Worm (Caenorhabditis elegans) whole organism, L2 larva: ENCODE measurements around the gene sri-34.

Experiments
- F13H6.1 ChIP-seq: sonication (generic microtip); optimal IDR thresholded peaks from 2 replicates; lab custom pipeline; 2016; ENCODE audit warnings: missing genetic modification characterization, missing compliant biosample characterization
- Y55F3AM.14 ChIP-seq: fragments of 200-800 bp; sonication (Bioruptor generic); optimal IDR thresholded peaks from 2 replicates; lab custom pipeline; 2018; ENCODE audit warnings: mild to moderate bottlenecking, missing genetic modification characterization, missing compliant biosample characterization
- ZK546.5 ChIP-seq: sonication (generic microtip); optimal IDR thresholded peaks from 2 replicates; lab custom pipeline; 2017; ENCODE audit warnings: missing biosample characterization, missing genetic modification characterization
- alr-1 ChIP-seq: fragments of 150-350 bp; optimal IDR thresholded peaks from 2 replicates; lab custom pipeline; 2014; ENCODE audit warnings: missing biosample characterization, missing genetic modification characterization
- blmp-1 ChIP-seq: sonication (generic microtip); optimal IDR thresholded peaks from 2 replicates; lab custom pipeline; 2017; ENCODE audit warnings: missing genetic modification characterization, mild to moderate bottlenecking, missing compliant biosample characterization, antibody characterized with exemption, moderate library complexity; ENCODE audit not compliant: insufficient read depth
- ceh-16 ChIP-seq: fragments of 150-350 bp; optimal IDR thresholded peaks from 2 replicates; lab custom pipeline; 2014; ENCODE audit warnings: missing biosample characterization, missing genetic modification characterization
- ceh-82 ChIP-seq: fragments of 150-350 bp; optimal IDR thresholded peaks from 2 replicates; lab custom pipeline; 2014; ENCODE audit warnings: missing biosample characterization, missing genetic modification characterization
- egl-27 ChIP-seq: sonication (generic microtip); optimal IDR thresholded peaks from 3 replicates; lab custom pipeline; 2017; ENCODE audit warnings: missing biosample characterization, missing genetic modification reagents, missing genetic modification characterization
- elt-1 ChIP-seq: fragments of 150-350 bp; optimal IDR thresholded peaks from 2 replicates; lab custom pipeline; 2014; ENCODE audit warnings: missing biosample characterization, missing genetic modification characterization
- elt-3 ChIP-seq: sonication (generic microtip); optimal IDR thresholded peaks from 2 replicates; lab custom pipeline; 2017; ENCODE audit warnings: missing biosample characterization, missing genetic modification characterization
- fos-1 ChIP-seq: fragments of 150-350 bp; optimal IDR thresholded peaks from 2 replicates; lab custom pipeline; 2014; ENCODE audit warnings: missing biosample characterization, missing genetic modification characterization
- gmeb-1 ChIP-seq: fragments of 150-350 bp; optimal IDR thresholded peaks from 2 replicates; lab custom pipeline; 2014; ENCODE audit warnings: missing biosample characterization, missing genetic modification characterization
- lin-11 ChIP-seq: fragments of 150-350 bp; sonication (generic microtip); optimal IDR thresholded peaks from 2 replicates; lab custom pipeline; 2014; ENCODE audit warnings: missing biosample characterization, missing genetic modification characterization, inconsistent platforms, mixed read lengths
- lin-13 ChIP-seq: fragments of 150-350 bp; optimal IDR thresholded peaks from 2 replicates; lab custom pipeline; 2014; ENCODE audit warnings: missing biosample characterization, missing genetic modification reagents, missing genetic modification characterization
- lin-39 ChIP-seq: fragments of 150-350 bp; optimal IDR thresholded peaks from 2 replicates; lab custom pipeline; 2014; ENCODE audit warnings: missing biosample characterization, missing genetic modification reagents, missing genetic modification characterization
- lsy-2 ChIP-seq, 2 experiments: fragments of 150-350 bp in 1 of 2; sonication (generic microtip) in 1 of 2; optimal IDR thresholded peaks; 2 replicates each; lab custom pipeline; 2014 to 2017; ENCODE audit warnings: missing biosample characterization in 2 of 2, missing genetic modification characterization in 2 of 2
- mab-5 ChIP-seq: fragments of 150-350 bp; optimal IDR thresholded peaks from 2 replicates; lab custom pipeline; 2014; ENCODE audit warnings: missing biosample characterization, missing genetic modification characterization
- mbf-1 ChIP-seq: sonication (generic microtip); optimal IDR thresholded peaks from 2 replicates; lab custom pipeline; 2017; ENCODE audit warnings: missing biosample characterization, missing genetic modification characterization
- nhr-10 ChIP-seq: sonication (generic microtip); optimal IDR thresholded peaks from 2 replicates; lab custom pipeline; 2017; ENCODE audit warnings: missing biosample characterization, missing genetic modification characterization
- nhr-11 ChIP-seq: fragments of 150-350 bp; optimal IDR thresholded peaks from 2 replicates; lab custom pipeline; 2014; ENCODE audit warnings: missing biosample characterization, missing genetic modification characterization
- nhr-12 ChIP-seq: fragments of 150-350 bp; optimal IDR thresholded peaks from 2 replicates; lab custom pipeline; 2014; ENCODE audit warnings: missing biosample characterization, missing genetic modification characterization
- nhr-129 ChIP-seq: fragments of 150-350 bp; optimal IDR thresholded peaks from 2 replicates; lab custom pipeline; 2014; ENCODE audit warnings: missing biosample characterization, missing genetic modification characterization
- nhr-23 ChIP-seq: fragments of 150-350 bp; optimal IDR thresholded peaks from 2 replicates; lab custom pipeline; 2014; ENCODE audit warnings: missing biosample characterization, missing genetic modification reagents, missing genetic modification characterization
- nhr-237 ChIP-seq: fragments of 150-350 bp; optimal IDR thresholded peaks from 2 replicates; lab custom pipeline; 2014; ENCODE audit warnings: missing biosample characterization, missing genetic modification characterization
- nhr-25 ChIP-seq: fragments of 150-350 bp; sonication (generic microtip); optimal IDR thresholded peaks from 3 replicates; lab custom pipeline; 2014; ENCODE audit warnings: missing biosample characterization, missing genetic modification characterization
- nhr-77 ChIP-seq: fragments of 150-350 bp; optimal IDR thresholded peaks from 2 replicates; lab custom pipeline; 2014; ENCODE audit warnings: missing biosample characterization, missing genetic modification characterization
- peb-1 ChIP-seq: fragments of 150-350 bp; optimal IDR thresholded peaks from 2 replicates; lab custom pipeline; 2014; ENCODE audit warnings: missing biosample characterization, missing genetic modification characterization
- skn-1 ChIP-seq: sonication (generic microtip); optimal IDR thresholded peaks from 2 replicates; lab custom pipeline; 2017; ENCODE audit warnings: missing biosample characterization, missing genetic modification characterization
- sma-9 ChIP-seq, 2 experiments: fragments of 150-350 bp in 1 of 2; sonication (generic microtip) in 1 of 2; optimal IDR thresholded peaks; 2 replicates each; lab custom pipeline; 2014 to 2016; ENCODE audit warnings: missing genetic modification characterization in 2 of 2, mild to moderate bottlenecking in 1 of 2, missing biosample characterization in 1 of 2, missing compliant biosample characterization in 1 of 2, missing genetic modification reagents in 1 of 2, moderate library complexity in 1 of 2
- unc-39 ChIP-seq: fragments of 150-350 bp; optimal IDR thresholded peaks from 2 replicates; lab custom pipeline; 2014; ENCODE audit warnings: missing biosample characterization, missing genetic modification characterization
- unc-55 ChIP-seq: fragments of 150-350 bp; sonication (generic microtip); optimal IDR thresholded peaks from 3 replicates; lab custom pipeline; 2014; ENCODE audit warnings: missing biosample characterization, missing genetic modification reagents, missing genetic modification characterization
- unc-62 ChIP-seq: fragments of 150-350 bp; optimal IDR thresholded peaks from 2 replicates; lab custom pipeline; 2014; ENCODE audit warnings: missing biosample characterization, missing genetic modification reagents, missing genetic modification characterization
- zag-1 ChIP-seq: fragments of 150-350 bp; optimal IDR thresholded peaks from 2 replicates; lab custom pipeline; 2014; ENCODE audit warnings: missing biosample characterization, missing genetic modification characterization
- ztf-1 ChIP-seq: fragments of 200-800 bp; sonication (Bioruptor generic); conservative IDR thresholded peaks from 2 replicates; pipeline ENCODE4 v1.3.6; 2022; ENCODE audit warnings: missing genetic modification characterization, missing compliant biosample characterization
- ztf-11 ChIP-seq: sonication (generic microtip); optimal IDR thresholded peaks from 2 replicates; lab custom pipeline; 2017; ENCODE audit warnings: missing biosample characterization, missing genetic modification characterization
- ztf-4 ChIP-seq: fragments of 150-350 bp; optimal IDR thresholded peaks from 2 replicates; lab custom pipeline; 2014; ENCODE audit warnings: missing biosample characterization, missing genetic modification characterization

Gene sri-34

ce11 chrII:3158985-3159384, at the start of gene sri-34:
Gene sri-34 (minus strand): TSS chrII:3159085.
- TF ChIP-seq elt-1 (no peak), nhr-12 (tag; lab: Kevin White, UChicago) (no peak), lin-11 (no peak), nhr-23 (no peak), ztf-4 (tag; lab: Kevin White, UChicago) (no peak), nhr-77 (tag; lab: Kevin White, UChicago) (no peak), egl-27 (tag; lab: Kevin White, UChicago) (no peak), ztf-11 (no peak), lsy-2 (tag; optimal IDR thresholded peaks at IDR 0.05; lab: Kevin White, UChicago) (no peak), alr-1 (tag; lab: Kevin White, UChicago) (no peak), unc-55 (GFP tag; lab: Kevin White, UChicago) (no peak), peb-1 (tag; lab: Kevin White, UChicago) (no peak), unc-39 (tag; lab: Kevin White, UChicago) (no peak), Y55F3AM.14 (no peak), skn-1 (tag; lab: Kevin White, UChicago) (no peak), nhr-25 (tag; lab: Kevin White, UChicago) (no peak)

- no peak for TF ChIP-seq ztf-1 (GFP tag; lab: Robert Waterston, UW)
- no peak for TF ChIP-seq nhr-11 (tag; lab: Kevin White, UChicago)
- no peak for TF ChIP-seq lin-39 (tag; lab: Kevin White, UChicago)
Observed at ce11 chrII:3208679-3209078, 49.8 kb upstream of the sri-34 start, which contains the start of gene sdz-35. Gene sdz-35 (minus strand): TSS chrII:3208779.

ce11 chrII:3206423-3206989, 47.6 kb upstream of the sri-34 start, which contains the start of the genes ZC239.20 and ZC239.21:
Gene ZC239.20 (minus strand): TSS chrII:3206523.
Gene ZC239.21 (plus strand): TSS chrII:3206939.
- TF ChIP-seq ZK546.5 (tag; lab: Kevin White, UChicago): no peak
- TF ChIP-seq fos-1 (tag; lab: Kevin White, UChicago): no peak
- no peak for TF ChIP-seq nhr-10 (tag; lab: Kevin White, UChicago)
- TF ChIP-seq nhr-237 (tag; lab: Kevin White, UChicago): no peak
- no peak for TF ChIP-seq lin-13
- TF ChIP-seq blmp-1: no peak
- TF ChIP-seq nhr-129 (tag; lab: Kevin White, UChicago): no peak
- no peak for TF ChIP-seq ztf-11
- no peak for TF ChIP-seq F13H6.1 (tag; lab: Kevin White, UChicago)
- TF ChIP-seq nhr-25 (tag; lab: Kevin White, UChicago): no peak
- no peak for TF ChIP-seq ztf-4 (tag; lab: Kevin White, UChicago)
- no peak for TF ChIP-seq elt-1
- no peak for TF ChIP-seq peb-1 (tag; lab: Kevin White, UChicago)
- TF ChIP-seq unc-39 (tag; lab: Kevin White, UChicago): no peak
- no peak for TF ChIP-seq unc-55 (GFP tag; lab: Kevin White, UChicago)
- TF ChIP-seq mbf-1 (tag; lab: Kevin White, UChicago): no peak

ce11 chrII:3203415-3203814, 44.5 kb upstream of the sri-34 start, which contains the start of gene sri-50:
Gene sri-50 (plus strand): TSS chrII:3203715.
- TF ChIP-seq ceh-16 (tag; lab: Kevin White, UChicago) (no peak), lin-39 (tag; lab: Kevin White, UChicago) (no peak), unc-62 (GFP tag; lab: Kevin White, UChicago) (no peak), ceh-82 (no peak), sma-9 (GFP tag; optimal IDR thresholded peaks at IDR 0.05; lab: Kevin White, UChicago) (no peak), sma-9 (tag; optimal IDR thresholded peaks at IDR 0.05; lab: Kevin White, UChicago) (no peak), zag-1 (tag; lab: Kevin White, UChicago) (no peak), gmeb-1 (tag; lab: Kevin White, UChicago) (no peak), elt-1 (no peak), F13H6.1 (tag; lab: Kevin White, UChicago) (no peak), elt-3 (tag; lab: Kevin White, UChicago) (no peak), lin-11 (no peak), fos-1 (tag; lab: Kevin White, UChicago) (no peak), lin-13 (no peak), mab-5 (tag; lab: Kevin White, UChicago) (no peak), nhr-237 (tag; lab: Kevin White, UChicago) (no peak)
- TF ChIP-seq, all 48 proteins: peak for 0
